Worm (Caenorhabditis elegans) whole organism, dauer: ENCODE data around the gene lon-1.

Source experiments
- unc-62 ChIP-seq: sonication (generic microtip); optimal IDR thresholded peaks from 2 replicates; lab custom pipeline; 2017; ENCODE audit warnings: missing biosample characterization, missing genetic modification reagents, missing genetic modification characterization

Gene lon-1

ce11 chrIII:5505474-5506022 is 31.3 kb downstream of the lon-1 start:
- TF ChIP-seq unc-62 = no peak

ce11 chrIII:5506023-5506597 is 31.8 kb downstream of the lon-1 start:
- TF ChIP-seq unc-62 = no peak

ce11 chrIII:5506936-5507335 is 32.7 kb downstream of the lon-1 start:
- TF ChIP-seq unc-62 = no peak

- TF ChIP-seq unc-62 = no peak
These were observed 34.4 kb downstream of the lon-1 start, which contains the start of gene D1044.7 for ce11 chrIII:5508669-5509068. Gene D1044.7, minus strand, starts transcription at chrIII:5508769.

- TF ChIP-seq unc-62 = no peak
These were observed 38.2 kb downstream of the lon-1 start, which contains the start of gene pqn-25 for ce11 chrIII:5512502-5512901. Gene pqn-25, minus strand, starts transcription at chrIII:5512602.

ce11 chrIII:5517423-5517822 is 43.1 kb downstream of the lon-1 start, which contains the start of gene nekl-4:
Gene nekl-4, minus strand, starts transcription at chrIII:5517523.
- no peak for TF ChIP-seq unc-62

- TF ChIP-seq unc-62 = no peak
These were observed 47.7 kb downstream of the lon-1 start, which contains the start of gene D1044.4 for ce11 chrIII:5521930-5522329. Gene D1044.4, minus strand, starts transcription at chrIII:5522030.

ce11 chrIII:5525973-5526372 is 51.7 kb downstream of the lon-1 start, which contains the start of gene dex-1:
Gene dex-1, plus strand, starts transcription at chrIII:5526104.
- TF ChIP-seq unc-62 = no peak
